Worm (Caenorhabditis elegans): ENCODE results near the gene F44A2.5.

ce11 chrV:9274127-9275042, 23.0 kb upstream of the F44A2.5 start:
- TF ChIP-seq ceh-9 (tag; optimal IDR thresholded peaks at IDR 0.05), result no peak
- no peak for TF ChIP-seq egl-27 (tag; optimal IDR thresholded peaks at IDR 0.05)
- TF ChIP-seq nhr-28 (tag; optimal IDR thresholded peaks at IDR 0.05), result no peak
- no peak for TF ChIP-seq nfya-1 (tag; optimal IDR thresholded peaks at IDR 0.05; ENCODE audit: insufficient read depth)
